Fruit fly (Drosophila melanogaster): ENCODE results near the gene kst.

Gene kst

dm6 chr3L:3380225-3381043 lies 43.8 kb downstream of the kst start (continued):
- TF ChIP-seq CG10543 (GFP tag; optimal IDR thresholded peaks at IDR 0.05) = no peak
- TF ChIP-seq CG12155 (GFP tag; optimal IDR thresholded peaks at IDR 0.05) = no peak
- peak; percentile 55 for TF ChIP-seq CG17359 (tag; optimal IDR thresholded peaks at IDR 0.05)
- TF ChIP-seq CG5245 (GFP tag; optimal IDR thresholded peaks at IDR 0.05) = peak; percentile 1
- peak; percentile 76 for TF ChIP-seq CG18262 (tag; optimal IDR thresholded peaks at IDR 0.05)
- TF ChIP-seq Nf-YA (GFP tag; IDR thresholded peaks at IDR 0.05) = no peak
- peak; percentile 19 for TF ChIP-seq org-1 (GFP tag; optimal IDR thresholded peaks at IDR 0.05)
- TF ChIP-seq zfh2 (GFP tag; optimal IDR thresholded peaks at IDR 0.05) = no peak
- TF ChIP-seq cg (GFP tag; optimal IDR thresholded peaks at IDR 0.05) = no peak
- no peak for TF ChIP-seq YL-1 (GFP tag; optimal IDR thresholded peaks at IDR 0.05)
- peak; percentile 26 for TF ChIP-seq kah (GFP tag; optimal IDR thresholded peaks at IDR 0.05)
- TF ChIP-seq bigmax (GFP tag; optimal IDR thresholded peaks at IDR 0.05) = no peak
- TF ChIP-seq CTCF (GFP tag; optimal IDR thresholded peaks at IDR 0.05) = no peak
- TF ChIP-seq Sin3A (optimal IDR thresholded peaks at IDR 0.05) = no peak
- peak; percentile 29 for TF ChIP-seq CG17328 (GFP tag; IDR thresholded peaks at IDR 0.05)
- TF ChIP-seq CG4617 (GFP tag; optimal IDR thresholded peaks at IDR 0.05; ENCODE audit: borderline replicate concordance) = no peak
- peak; percentile 57 for TF ChIP-seq ind (GFP tag; optimal IDR thresholded peaks at IDR 0.05)
- no peak for TF ChIP-seq sqz (GFP tag; optimal IDR thresholded peaks at IDR 0.05)
- TF ChIP-seq Deaf1 (tag; optimal IDR thresholded peaks at IDR 0.05) = no peak
- no peak for TF ChIP-seq C15 (GFP tag; IDR thresholded peaks at IDR 0.05)
- peak; percentile 47 for TF ChIP-seq CG17829 (tag; optimal IDR thresholded peaks at IDR 0.05)
- TF ChIP-seq peb (GFP tag; IDR thresholded peaks at IDR 0.05) = no peak
- TF ChIP-seq hkb (optimal IDR thresholded peaks at IDR 0.05) = no peak
- TF ChIP-seq hkb (GFP tag; IDR thresholded peaks at IDR 0.05) = no peak
- TF ChIP-seq Lim3 (GFP tag; IDR thresholded peaks at IDR 0.05) = 0 out of 2 replicates have a peak, but pooled peaks have one; percentile 24
- no peak for TF ChIP-seq Sry-δ (GFP tag; optimal IDR thresholded peaks at IDR 0.05)
- TF ChIP-seq Usf (GFP tag; optimal IDR thresholded peaks at IDR 0.05) = no peak
- no peak for TF ChIP-seq Atf-2 (GFP tag; optimal IDR thresholded peaks at IDR 0.05)
- peak; percentile 29 for TF ChIP-seq sd (tag; optimal IDR thresholded peaks at IDR 0.05)
- TF ChIP-seq Asciz (GFP tag; optimal IDR thresholded peaks at IDR 0.05) = peak; percentile 62
- TF ChIP-seq bcd (GFP tag; optimal IDR thresholded peaks at IDR 0.05) = peak; percentile 34
- no peak for TF ChIP-seq Fer2 (tag; optimal IDR thresholded peaks at IDR 0.05)
- TF ChIP-seq sc (optimal IDR thresholded peaks at IDR 0.05) = no peak
- peak; percentile 13 for TF ChIP-seq sc (GFP tag; optimal IDR thresholded peaks at IDR 0.05)
- TF ChIP-seq Adf1 (GFP tag; IDR thresholded peaks at IDR 0.05) = peak; percentile 63
- peak in 1 of 3 experiments; percentile 41 for TF ChIP-seq lola (GFP tag; optimal IDR thresholded peaks at IDR 0.05)
- TF ChIP-seq ems (GFP tag; optimal IDR thresholded peaks at IDR 0.05) = no peak
- TF ChIP-seq pnt (GFP tag; optimal IDR thresholded peaks at IDR 0.05) = no peak
- no peak for TF ChIP-seq tup (GFP tag; optimal IDR thresholded peaks at IDR 0.05)
- TF ChIP-seq Hmr (GFP tag; optimal IDR thresholded peaks at IDR 0.05) = no peak
- TF ChIP-seq CG2116 (GFP tag; optimal IDR thresholded peaks at IDR 0.05) = no peak
- TF ChIP-seq Opbp (GFP tag; IDR thresholded peaks at IDR 0.05; ENCODE audit: partially characterized antibody) = no peak
- TF ChIP-seq Ssrp (tag; optimal IDR thresholded peaks at IDR 0.05) = peak; percentile 61
- TF ChIP-seq h (optimal IDR thresholded peaks at IDR 0.05) = no peak
- peak; percentile 54 for TF ChIP-seq CoRest (tag; optimal IDR thresholded peaks at IDR 0.05)
- no peak for TF ChIP-seq CG17912 (GFP tag; optimal IDR thresholded peaks at IDR 0.05)
- TF ChIP-seq sr (GFP tag; IDR thresholded peaks at IDR 0.05) = peak; percentile 97
- TF ChIP-seq bowl (GFP tag; IDR thresholded peaks at IDR 0.05) = no peak
- TF ChIP-seq CG10321 (GFP tag; IDR thresholded peaks at IDR 0.05) = no peak
- TF ChIP-seq Blimp-1 (GFP tag; optimal IDR thresholded peaks at IDR 0.05) = peak; percentile 86
- TF ChIP-seq CG7786 (GFP tag; optimal IDR thresholded peaks at IDR 0.05) = no peak
